Worm (Caenorhabditis elegans): ENCODE results near the gene sdz-26.

ce11 chrII:14404266-14404665, 22.7 kb downstream of the sdz-26 start:
- TF ChIP-seq ztf-29 (GFP tag; IDR thresholded peaks at IDR 0.05) (no peak), med-1 (GFP tag; optimal IDR thresholded peaks at IDR 0.05; ENCODE audit: insufficient read depth) (no peak), cog-1 (tag; optimal IDR thresholded peaks at IDR 0.05) (no peak), flt-1 (GFP tag; IDR thresholded peaks at IDR 0.05) (no peak), ref-1 (GFP tag; conservative IDR thresholded peaks at IDR 0.05) (no peak), klf-2 (GFP tag; conservative IDR thresholded peaks at IDR 0.05) (no peak), ztf-23 (GFP tag; IDR thresholded peaks at IDR 0.05) (no peak), T22C8.4 (GFP tag; IDR thresholded peaks at IDR 0.05) (no peak)
